Fruit fly (Drosophila melanogaster) Kc167 (cell line): ENCODE results near the gene hep.

Experiments used
- Myc ChIP-seq: fragments of >200 bp; optimal IDR thresholded peaks from 2 replicates; lab custom pipeline; 2017; ENCODE audit warnings: missing external identifiers
- h ChIP-seq: fragments of >200 bp; optimal IDR thresholded peaks from 3 replicates; lab custom pipeline; 2018; ENCODE audit warnings: missing external identifiers
- psq ChIP-seq: fragments of >200 bp; optimal IDR thresholded peaks from 2 replicates; lab custom pipeline; 2017; ENCODE audit warnings: missing external identifiers

DNA sequence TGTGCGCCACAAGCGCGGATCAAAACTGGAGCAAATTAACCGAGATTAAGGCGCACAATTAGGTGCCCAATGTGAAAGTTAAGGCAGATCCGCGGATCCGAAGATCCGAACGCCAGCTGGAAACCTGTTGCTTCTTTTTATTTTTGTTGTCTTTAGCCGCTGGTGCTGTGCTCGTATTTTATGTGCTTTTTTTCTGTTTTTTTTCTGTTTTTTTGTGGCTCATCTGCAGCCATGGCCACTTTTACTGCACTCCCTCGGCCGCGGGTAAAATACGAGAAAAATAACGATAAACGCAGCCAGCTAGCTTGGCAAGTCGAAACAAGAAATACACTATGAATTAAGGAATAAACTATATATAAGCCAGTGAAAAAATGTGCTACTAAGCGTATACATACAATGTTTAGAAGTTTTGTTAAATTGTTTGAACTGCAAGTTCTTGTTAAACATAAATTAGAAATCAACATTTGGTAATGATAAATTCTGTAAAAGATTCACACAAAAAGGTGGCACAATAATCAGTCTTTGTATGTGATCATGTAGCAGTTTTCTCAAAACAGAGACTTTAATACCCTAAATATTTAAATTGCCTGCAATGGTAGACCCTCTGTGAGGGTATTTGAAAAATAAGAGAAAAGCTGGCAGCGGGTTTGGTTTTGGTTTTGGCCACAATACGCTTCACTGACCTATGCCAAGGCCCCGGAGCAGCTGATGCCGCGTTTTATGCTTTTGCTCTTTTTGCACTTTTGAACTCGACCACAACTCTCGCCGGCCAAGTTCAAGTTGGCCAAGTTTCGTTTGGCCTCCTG, 26.4 kb upstream of the hep start:
- TF ChIP-seq Myc (lab: Kevin White, UChicago) (no peak), psq (lab: Kevin White, UChicago) (no peak), h (no peak)
